Worm (Caenorhabditis elegans) whole organism, L1 larva: ENCODE data around the gene decr-1.3.
A peak's percentile ranks its signal among the peaks of the same experiment; 100 is the strongest.

Source experiments
- F16B12.6 ChIP-seq: fragments of 150-350 bp; optimal IDR thresholded peaks from 2 replicates; lab custom pipeline; 2014; ENCODE audit warnings: missing biosample characterization, missing genetic modification characterization
- aha-1 ChIP-seq: fragments of 150-350 bp; optimal IDR thresholded peaks from 2 replicates; lab custom pipeline; 2014; ENCODE audit warnings: missing biosample characterization, missing genetic modification characterization
- alr-1 ChIP-seq: fragments of 200-800 bp; sonication (Bioruptor generic); optimal IDR thresholded peaks from 2 replicates; lab custom pipeline; 2018; ENCODE audit warnings: borderline replicate concordance, mild to moderate bottlenecking, missing genetic modification characterization, missing compliant biosample characterization
- aly-2 ChIP-seq: fragments of 150-350 bp; optimal IDR thresholded peaks from 2 replicates; lab custom pipeline; 2014; ENCODE audit warnings: missing biosample characterization, missing genetic modification characterization
- ama-1 ChIP-seq: fragments of 150-350 bp; optimal IDR thresholded peaks from 2 replicates; lab custom pipeline; 2014
- blmp-1 ChIP-seq: fragments of 150-350 bp; optimal IDR thresholded peaks from 2 replicates; lab custom pipeline; 2014; ENCODE audit warnings: missing biosample characterization, missing genetic modification characterization
- ceh-63 ChIP-seq: fragments of 200-800 bp; sonication (Bioruptor generic); optimal IDR thresholded peaks from 2 replicates; lab custom pipeline; 2018; ENCODE audit warnings: mild to moderate bottlenecking, missing genetic modification characterization, missing compliant biosample characterization
- ceh-8 ChIP-seq: fragments of 200-800 bp; sonication (Bioruptor generic); optimal IDR thresholded peaks from 2 replicates; lab custom pipeline; 2018; ENCODE audit warnings: mild to moderate bottlenecking, missing genetic modification characterization, moderate library complexity, missing compliant biosample characterization
- ces-1 ChIP-seq: fragments of 150-350 bp; optimal IDR thresholded peaks from 2 replicates; lab custom pipeline; 2014; ENCODE audit warnings: missing biosample characterization, missing genetic modification reagents, missing genetic modification characterization
- dpl-1 ChIP-seq, 3 experiments: fragments of 150-350 bp in 2 of 3; sonication (generic microtip) in 1 of 3; optimal IDR thresholded peaks; 2 replicates each; lab custom pipeline; 2014 to 2017; ENCODE audit warnings: missing biosample characterization in 3 of 3, missing genetic modification characterization in 3 of 3, missing genetic modification reagents in 3 of 3
- efl-3 ChIP-seq: fragments of 200-800 bp; sonication (Bioruptor generic); optimal IDR thresholded peaks from 2 replicates; lab custom pipeline; 2018; ENCODE audit warnings: mild to moderate bottlenecking, missing genetic modification characterization, missing compliant biosample characterization
- egl-13 ChIP-seq: sonication (generic microtip); optimal IDR thresholded peaks from 2 replicates; lab custom pipeline; 2016; ENCODE audit warnings: missing genotype, missing genetic modification reagents, missing genetic modification characterization, missing compliant biosample characterization
- egl-27 ChIP-seq, 2 experiments: fragments of 150-350 bp in 1 of 2; sonication (generic microtip); optimal IDR thresholded peaks; 3 replicates each; lab custom pipeline; 2017 to 2018; ENCODE audit warnings: missing biosample characterization in 2 of 2, missing genetic modification characterization in 2 of 2, missing genetic modification reagents in 2 of 2
- elt-3 ChIP-seq, 6 experiments: fragments of 150-350 bp in 1 of 6; sonication (generic microtip); optimal IDR thresholded peaks; 2 replicates each; lab custom pipeline; 2017 to 2018; ENCODE audit warnings: missing biosample characterization in 6 of 6, missing genetic modification characterization in 6 of 6, inconsistent platforms in 1 of 6
- ets-5 ChIP-seq: fragments of 200-800 bp; sonication (Bioruptor generic); IDR thresholded peaks from 2 replicates; pipeline ENCODE4 v1.3.6; 2022; ENCODE audit warnings: missing genetic modification characterization, missing compliant biosample characterization
- fkh-10 ChIP-seq: sonication (generic microtip); optimal IDR thresholded peaks from 2 replicates; lab custom pipeline; 2017; ENCODE audit warnings: missing biosample characterization, missing genetic modification reagents, missing genetic modification characterization
- fkh-4 ChIP-seq: sonication (generic microtip); optimal IDR thresholded peaks from 2 replicates; lab custom pipeline; 2016; ENCODE audit warnings: missing compliant biosample characterization, missing genetic modification characterization, borderline replicate concordance
- fkh-8 ChIP-seq: sonication (generic microtip); optimal IDR thresholded peaks from 2 replicates; lab custom pipeline; 2016; ENCODE audit warnings: mild to moderate bottlenecking, missing genetic modification characterization, missing compliant biosample characterization
- grh-1 ChIP-seq: fragments of 200-800 bp; sonication (Bioruptor generic); IDR thresholded peaks from 2 replicates; pipeline ENCODE4 v1.3.6; 2022; ENCODE audit warnings: missing genetic modification reagents, missing genetic modification characterization, missing compliant biosample characterization
- hlh-17 ChIP-seq: fragments of 200-800 bp; sonication (Bioruptor generic); optimal IDR thresholded peaks from 2 replicates; lab custom pipeline; 2018; ENCODE audit warnings: missing genetic modification characterization, mild to moderate bottlenecking, missing compliant biosample characterization, moderate library complexity, borderline replicate concordance
- hlh-4 ChIP-seq: sonication (generic microtip); optimal IDR thresholded peaks from 2 replicates; lab custom pipeline; 2016; ENCODE audit warnings: mild to moderate bottlenecking, missing genetic modification characterization, missing compliant biosample characterization
- hpl-2 ChIP-seq: fragments of 150-350 bp; optimal IDR thresholded peaks from 2 replicates; lab custom pipeline; 2014; ENCODE audit warnings: missing biosample characterization, missing genetic modification reagents, missing genetic modification characterization
- irx-1 ChIP-seq: sonication (generic microtip); optimal IDR thresholded peaks from 2 replicates; lab custom pipeline; 2016; ENCODE audit warnings: missing genetic modification characterization, missing compliant biosample characterization
- jun-1 ChIP-seq: fragments of 150-350 bp; optimal IDR thresholded peaks from 2 replicates; lab custom pipeline; 2014; ENCODE audit warnings: missing biosample characterization, missing genetic modification reagents, missing genetic modification characterization
- lin-13 ChIP-seq: fragments of 150-350 bp; optimal IDR thresholded peaks from 2 replicates; lab custom pipeline; 2014; ENCODE audit warnings: missing biosample characterization, missing genetic modification reagents, missing genetic modification characterization
- lin-15B ChIP-seq: fragments of 150-350 bp; sonication (generic microtip); optimal IDR thresholded peaks from 3 replicates; lab custom pipeline; 2014; ENCODE audit warnings: missing biosample characterization, missing genetic modification characterization
- lin-35 ChIP-seq, 2 experiments: fragments of 150-350 bp; optimal IDR thresholded peaks; 2 replicates each; lab custom pipeline; 2014; ENCODE audit warnings: missing biosample characterization in 2 of 2, missing genetic modification characterization in 2 of 2, missing genetic modification reagents in 2 of 2
- lin-39 ChIP-seq: fragments of 150-350 bp; optimal IDR thresholded peaks from 2 replicates; lab custom pipeline; 2014; ENCODE audit warnings: missing biosample characterization, missing genetic modification reagents, missing genetic modification characterization
- mdl-1 ChIP-seq, 2 experiments: fragments of 150-350 bp; optimal IDR thresholded peaks; 2 replicates each; lab custom pipeline; 2014 to 2017; ENCODE audit warnings: missing biosample characterization in 2 of 2, missing genetic modification characterization in 2 of 2, inconsistent platforms in 1 of 2
- mep-1 ChIP-seq: fragments of 150-350 bp; optimal IDR thresholded peaks from 2 replicates; lab custom pipeline; 2014; ENCODE audit warnings: missing biosample characterization, missing genetic modification characterization
- nhr-11 ChIP-seq: fragments of 150-350 bp; optimal IDR thresholded peaks from 2 replicates; lab custom pipeline; 2014; ENCODE audit warnings: missing biosample characterization, missing genetic modification characterization
- nhr-19 ChIP-seq: fragments of 200-800 bp; sonication (Bioruptor generic); conservative IDR thresholded peaks from 2 replicates; pipeline ENCODE4 v1.3.6; 2022; ENCODE audit warnings: missing genetic modification characterization, missing compliant biosample characterization
- nhr-20 ChIP-seq: sonication (generic microtip); optimal IDR thresholded peaks from 2 replicates; lab custom pipeline; 2016; ENCODE audit warnings: mild to moderate bottlenecking, missing genetic modification characterization, missing compliant biosample characterization
- nhr-237 ChIP-seq: fragments of 150-350 bp; optimal IDR thresholded peaks from 2 replicates; lab custom pipeline; 2014; ENCODE audit warnings: missing biosample characterization, missing genetic modification characterization
- nhr-28 ChIP-seq: fragments of 150-350 bp; optimal IDR thresholded peaks from 2 replicates; lab custom pipeline; 2014; ENCODE audit warnings: missing biosample characterization, missing genetic modification characterization
- nhr-47 ChIP-seq: sonication (generic microtip); optimal IDR thresholded peaks from 2 replicates; lab custom pipeline; 2016; ENCODE audit warnings: mild to moderate bottlenecking, missing genetic modification characterization, moderate library complexity, missing compliant biosample characterization
- nhr-71 ChIP-seq: sonication (generic microtip); optimal IDR thresholded peaks from 2 replicates; lab custom pipeline; 2016; ENCODE audit warnings: mild to moderate bottlenecking, missing genetic modification characterization, moderate library complexity, missing compliant biosample characterization
- nhr-76 ChIP-seq: sonication (generic microtip); optimal IDR thresholded peaks from 2 replicates; lab custom pipeline; 2017; ENCODE audit warnings: missing biosample characterization, missing genetic modification characterization
- nhr-90 ChIP-seq: sonication (generic microtip); optimal IDR thresholded peaks from 2 replicates; lab custom pipeline; 2016; ENCODE audit warnings: mild to moderate bottlenecking, missing genetic modification characterization, missing compliant biosample characterization; ENCODE audit not compliant: poor library complexity
- pag-3 ChIP-seq: sonication (generic microtip); optimal IDR thresholded peaks from 2 replicates; lab custom pipeline; 2017; ENCODE audit warnings: missing genetic modification characterization, mild to moderate bottlenecking, missing compliant biosample characterization, antibody characterized with exemption, borderline replicate concordance; ENCODE audit not compliant: insufficient read depth
- pqm-1 ChIP-seq: sonication (generic microtip); optimal IDR thresholded peaks from 3 replicates; lab custom pipeline; 2017; ENCODE audit warnings: missing biosample characterization, missing genetic modification characterization
- rnt-1 ChIP-seq: sonication (generic microtip); optimal IDR thresholded peaks from 2 replicates; lab custom pipeline; 2016; ENCODE audit warnings: mild to moderate bottlenecking, missing genetic modification characterization, moderate library complexity, missing compliant biosample characterization
- skn-1 ChIP-seq: fragments of 150-350 bp; optimal IDR thresholded peaks from 2 replicates; lab custom pipeline; 2014; ENCODE audit warnings: missing biosample characterization, missing genetic modification characterization
- snpc-4 ChIP-seq: fragments of 150-350 bp; optimal IDR thresholded peaks from 2 replicates; lab custom pipeline; 2014; ENCODE audit warnings: missing biosample characterization, missing genetic modification characterization
- snu-23 ChIP-seq: sonication (generic microtip); optimal IDR thresholded peaks from 2 replicates; lab custom pipeline; 2016; ENCODE audit warnings: missing genetic modification characterization, missing compliant biosample characterization
- sox-4 ChIP-seq: sonication (generic microtip); optimal IDR thresholded peaks from 2 replicates; lab custom pipeline; 2016; ENCODE audit warnings: missing genetic modification characterization, missing compliant biosample characterization
- sptf-1 ChIP-seq: fragments of 150-350 bp; optimal IDR thresholded peaks from 2 replicates; lab custom pipeline; 2014; ENCODE audit warnings: missing biosample characterization, missing genetic modification characterization
- swsn-7 ChIP-seq: sonication (generic microtip); optimal IDR thresholded peaks from 2 replicates; lab custom pipeline; 2016; ENCODE audit warnings: missing genetic modification characterization, missing compliant biosample characterization
- tbx-2 ChIP-seq: sonication (generic microtip); optimal IDR thresholded peaks from 2 replicates; lab custom pipeline; 2016; ENCODE audit warnings: missing genetic modification characterization, missing compliant biosample characterization
- tlp-1 ChIP-seq: fragments of 150-350 bp; optimal IDR thresholded peaks from 2 replicates; lab custom pipeline; 2014; ENCODE audit warnings: missing biosample characterization, missing genetic modification characterization
- unc-98 ChIP-seq: fragments of 200-800 bp; sonication (Bioruptor generic); IDR thresholded peaks from 2 replicates; pipeline ENCODE4 v1.3.6; 2022; ENCODE audit warnings: missing genetic modification characterization, missing compliant biosample characterization
- zag-1 ChIP-seq: fragments of 150-350 bp; optimal IDR thresholded peaks from 2 replicates; lab custom pipeline; 2014; ENCODE audit warnings: missing biosample characterization, missing genetic modification characterization
- ztf-11 ChIP-seq, 2 experiments: sonication (generic microtip); optimal IDR thresholded peaks; 2 replicates each; lab custom pipeline; 2016 to 2017; ENCODE audit warnings: missing genetic modification characterization in 2 of 2, missing biosample characterization in 1 of 2, missing compliant biosample characterization in 1 of 2
- ztf-4 ChIP-seq: fragments of 150-350 bp; optimal IDR thresholded peaks from 2 replicates; lab custom pipeline; 2014; ENCODE audit warnings: missing biosample characterization, missing genetic modification characterization

The decr-1.3 gene

ce11 chrII:8157991-8158390 lies 15.4 kb downstream of the decr-1.3 start, which contains the start of gene pch-2:
pch-2 (plus strand) TSS chrII:8158349.
- TF ChIP-seq grh-1 (GFP tag; lab: Robert Waterston, UW) (no peak), zag-1 (tag; lab: Kevin White, UChicago) (no peak), blmp-1 (tag; lab: Kevin White, UChicago) (peak; percentile 60), snu-23 (GFP tag; lab: Kevin White, UChicago) (peak; percentile 65), fkh-10 (GFP tag; lab: Kevin White, UChicago) (no peak), hlh-17 (GFP tag; lab: Kevin White, UChicago) (no peak), pag-3 (tag; lab: Kevin White, UChicago) (no peak), aly-2 (tag; lab: Kevin White, UChicago) (no peak), egl-27 (tag; optimal IDR thresholded peaks at IDR 0.05; lab: Kevin White, UChicago) (no peak), ets-5 (no peak), nhr-28 (no peak), ceh-8 (no peak), snpc-4 (tag; lab: Kevin White, UChicago) (no peak), ama-1 (lab: Kevin White, UChicago) (no peak), sptf-1 (tag; lab: Kevin White, UChicago) (no peak), hlh-4 (no peak), ztf-11 (tag; optimal IDR thresholded peaks at IDR 0.05; lab: Kevin White, UChicago) (no peak), dpl-1 (GFP tag; optimal IDR thresholded peaks at IDR 0.05; lab: Kevin White, UChicago) (peak; percentile 83 to 90 (median 89)), nhr-11 (tag; lab: Kevin White, UChicago) (no peak), nhr-237 (no peak), rnt-1 (tag; lab: Kevin White, UChicago) (peak; percentile 66), aha-1 (tag; lab: Kevin White, UChicago) (no peak), lin-35 (GFP tag; optimal IDR thresholded peaks at IDR 0.05; lab: Kevin White, UChicago) (peak; percentile 78 to 93), efl-3 (GFP tag; lab: Kevin White, UChicago) (no peak), nhr-76 (no peak), lin-13 (no peak), fkh-8 (tag; lab: Kevin White, UChicago) (peak; percentile 62), nhr-71 (tag; lab: Kevin White, UChicago) (peak; percentile 70), nhr-90 (peak; percentile 48), lin-15B (tag; lab: Kevin White, UChicago) (peak; percentile 62), lin-39 (tag; lab: Kevin White, UChicago) (no peak), hpl-2 (no peak), nhr-47 (tag; lab: Kevin White, UChicago) (peak; percentile 67), F16B12.6 (tag; lab: Kevin White, UChicago) (peak; percentile 38), ceh-63 (GFP tag; lab: Kevin White, UChicago) (no peak), sox-4 (tag; lab: Kevin White, UChicago) (no peak), tbx-2 (tag; lab: Kevin White, UChicago) (no peak), pqm-1 (tag; lab: Kevin White, UChicago) (no peak), nhr-19 (GFP tag; lab: Robert Waterston, UW) (peak; percentile 46), tlp-1 (no peak), ztf-4 (no peak), jun-1 (tag; lab: Kevin White, UChicago) (no peak), skn-1 (peak; percentile 32), unc-98 (GFP tag; lab: Robert Waterston, UW) (no peak), mep-1 (tag; lab: Kevin White, UChicago) (peak; percentile 61), swsn-7 (peak; percentile 48), elt-3 (tag; optimal IDR thresholded peaks at IDR 0.05; lab: Kevin White, UChicago) (peak in 1 of 6 experiments; percentile 59), alr-1 (no peak), fkh-4 (tag; lab: Kevin White, UChicago) (no peak), ces-1 (GFP tag; lab: Kevin White, UChicago) (no peak), mdl-1 (tag; optimal IDR thresholded peaks at IDR 0.05; lab: Kevin White, UChicago) (no peak), irx-1 (no peak), nhr-20 (tag; lab: Kevin White, UChicago) (peak; percentile 61), egl-13 (no peak)
